Fruit fly (Drosophila melanogaster) whole organism, embryonic: ENCODE results near the gene Wdfy2.

ENCODE experiments used
- CG4328 ChIP-seq: fragments of 200-800 bp; sonication (Bioruptor generic); optimal IDR thresholded peaks from 3 replicates; lab custom pipeline; 2017; ENCODE audit warnings: missing biosample characterization, missing genetic modification reagents, missing genetic modification characterization
- mirr ChIP-seq: fragments of 200-800 bp; sonication (Bioruptor generic); optimal IDR thresholded peaks from 3 replicates; lab custom pipeline; 2018; ENCODE audit warnings: missing biosample characterization, mild to moderate bottlenecking, missing genetic modification characterization
- tap ChIP-seq: fragments of 200-800 bp; optimal IDR thresholded peaks from 3 replicates; lab custom pipeline; 2019; ENCODE audit warnings: missing biosample characterization, mild to moderate bottlenecking, missing genetic modification characterization, moderate library complexity

DNA sequence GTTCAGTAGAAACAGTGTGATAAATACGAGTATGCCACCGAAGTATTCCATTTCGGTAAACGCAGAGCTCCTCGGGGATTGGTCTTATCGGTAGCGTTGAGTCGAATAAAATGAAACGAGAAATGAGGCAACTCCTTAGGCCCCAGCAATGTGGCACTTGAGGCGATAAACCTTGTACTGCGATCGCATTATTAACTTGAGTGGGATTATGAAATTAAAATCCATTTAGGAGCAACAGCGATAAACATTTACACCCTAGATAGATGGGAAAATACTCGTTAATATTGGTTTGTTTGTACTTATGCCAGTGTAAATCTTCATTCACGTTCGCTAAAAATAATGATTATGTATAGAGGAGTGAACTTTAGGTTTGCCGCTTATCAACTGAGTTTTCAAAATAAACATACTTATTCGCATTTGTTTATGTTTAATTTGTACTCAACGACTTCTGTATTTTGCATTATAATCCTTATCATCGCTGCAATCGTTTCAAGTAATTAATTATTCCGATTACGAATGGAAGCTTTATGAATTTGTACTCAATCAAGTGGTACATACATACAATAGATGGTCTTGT is 32.9 kb downstream of the Wdfy2 start:
- no peak for TF ChIP-seq mirr
- TF ChIP-seq CG4328 (GFP tag; lab: Kevin White, UChicago): no peak
- no peak for TF ChIP-seq tap
